Fruit fly (Drosophila melanogaster): ENCODE data around the gene pic.

Gene pic

dm6 chr3R:13051298-13051723 is 734 bp upstream of the pic start, which contains the start of gene CG7966:
Gene CG7966, minus strand, starts transcription at chr3R:13051453.
- TF ChIP-seq chif (GFP tag; optimal IDR thresholded peaks at IDR 0.05) = no peak
- TF ChIP-seq CHES-1-like (GFP tag; optimal IDR thresholded peaks at IDR 0.05) = no peak
- TF ChIP-seq CTCF (GFP tag; optimal IDR thresholded peaks at IDR 0.05) = peak; percentile 1
- TF ChIP-seq H2.0 (GFP tag; IDR thresholded peaks at IDR 0.05) = no peak
- TF ChIP-seq CG6813 (GFP tag; optimal IDR thresholded peaks at IDR 0.05) = peak; percentile 48
- no peak for TF ChIP-seq zf30C (GFP tag; optimal IDR thresholded peaks at IDR 0.05)
- no peak for TF ChIP-seq CG13123 (GFP tag; optimal IDR thresholded peaks at IDR 0.05)
- TF ChIP-seq fd64A (GFP tag; optimal IDR thresholded peaks at IDR 0.05) = peak; percentile 32
- TF ChIP-seq tgo (GFP tag; IDR thresholded peaks at IDR 0.05) = no peak
- TF ChIP-seq caup (GFP tag; optimal IDR thresholded peaks at IDR 0.05; ENCODE audit: severe bottlenecking) = peak; percentile 63
- peak; percentile 9 for TF ChIP-seq CG13287 (GFP tag; IDR thresholded peaks at IDR 0.05; ENCODE audit: partially characterized antibody)
- TF ChIP-seq grn (GFP tag; optimal IDR thresholded peaks at IDR 0.05) = peak; percentile 97
- TF ChIP-seq Dek (tag; optimal IDR thresholded peaks at IDR 0.05) = peak; percentile 46
- TF ChIP-seq B-H1 (GFP tag; IDR thresholded peaks at IDR 0.05) = no peak; the same call in 2 of the 3 replicates
- no peak for TF ChIP-seq CG18619 (GFP tag; optimal IDR thresholded peaks at IDR 0.05)
- TF ChIP-seq vvl (GFP tag; IDR thresholded peaks at IDR 0.05) = peak; percentile 51; the same call in 1 of the 2 replicates
- peak; percentile 83 for TF ChIP-seq Jarid2 (GFP tag; optimal IDR thresholded peaks at IDR 0.05)
- no peak for TF ChIP-seq CG3847 (GFP tag; IDR thresholded peaks at IDR 0.05)
- no peak for TF ChIP-seq CG17186 (GFP tag; optimal IDR thresholded peaks at IDR 0.05)
- peak; percentile 2 for TF ChIP-seq BtbVII (GFP tag; optimal IDR thresholded peaks at IDR 0.05)
- TF ChIP-seq vfl (GFP tag; optimal IDR thresholded peaks at IDR 0.05) = no peak
- TF ChIP-seq Hmr (GFP tag; optimal IDR thresholded peaks at IDR 0.05) = peak; percentile 36
- no peak for TF ChIP-seq maf-S (GFP tag; optimal IDR thresholded peaks at IDR 0.05)
- peak; percentile 44 for TF ChIP-seq kay (GFP tag; optimal IDR thresholded peaks at IDR 0.05)
- no peak for TF ChIP-seq zfh2 (GFP tag; optimal IDR thresholded peaks at IDR 0.05)
- TF ChIP-seq CG14667 (GFP tag; IDR thresholded peaks at IDR 0.05) = no peak
- peak; percentile 59 for TF ChIP-seq lab (GFP tag; optimal IDR thresholded peaks at IDR 0.05)
- peak in 1 of 2 experiments; percentile 47 for TF ChIP-seq Eip74EF (GFP tag; optimal IDR thresholded peaks at IDR 0.05)
- no peak for TF ChIP-seq CG10979 (tag; optimal IDR thresholded peaks at IDR 0.05)
- no peak for TF ChIP-seq slp2 (GFP tag; optimal IDR thresholded peaks at IDR 0.05)
- TF ChIP-seq lbe (GFP tag; optimal IDR thresholded peaks at IDR 0.05) = peak; percentile 52
- peak; percentile 2 for TF ChIP-seq odd (GFP tag; optimal IDR thresholded peaks at IDR 0.05)
- TF ChIP-seq PHDP (tag; optimal IDR thresholded peaks at IDR 0.05) = peak; percentile 31
- peak; percentile 10 for TF ChIP-seq NC2α (GFP tag; optimal IDR thresholded peaks at IDR 0.05)
- peak; percentile 65 to 81 for TF ChIP-seq Trl (optimal IDR thresholded peaks at IDR 0.05)
- no peak for TF ChIP-seq Trl (GFP tag; optimal IDR thresholded peaks at IDR 0.05)
- peak; percentile 19 for TF ChIP-seq CG13296 (GFP tag; optimal IDR thresholded peaks at IDR 0.05)
- TF ChIP-seq Mad (GFP tag; optimal IDR thresholded peaks at IDR 0.05) = no peak
- TF ChIP-seq CG32532 (GFP tag; IDR thresholded peaks at IDR 0.05) = peak; percentile 38; the same call in 1 of the 2 replicates
- peak; percentile 14; the same call in 2 of the 3 replicates for TF ChIP-seq CG34224 (GFP tag; IDR thresholded peaks at IDR 0.05; ENCODE audit: partially characterized antibody)
- peak; percentile 52 for TF ChIP-seq CG7987 (GFP tag; optimal IDR thresholded peaks at IDR 0.05)
- TF ChIP-seq CG12391 (tag; optimal IDR thresholded peaks at IDR 0.05) = no peak
- no peak for TF ChIP-seq danr (GFP tag; IDR thresholded peaks at IDR 0.05)
- peak; percentile 6 for TF ChIP-seq CG9727 (GFP tag; optimal IDR thresholded peaks at IDR 0.05)
- TF ChIP-seq CG13775 (GFP tag; optimal IDR thresholded peaks at IDR 0.05) = no peak
- no peak for TF ChIP-seq NfI (GFP tag; optimal IDR thresholded peaks at IDR 0.05)
- 0 out of 3 replicates have a peak, but pooled peaks have one; percentile 6 for TF ChIP-seq CG17361 (GFP tag; IDR thresholded peaks at IDR 0.05)
- no peak for TF ChIP-seq CG5180 (GFP tag; optimal IDR thresholded peaks at IDR 0.05)
- no peak for TF ChIP-seq CG30431 (GFP tag; optimal IDR thresholded peaks at IDR 0.05)
- TF ChIP-seq CG4820 (GFP tag; optimal IDR thresholded peaks at IDR 0.05) = no peak
- peak; percentile 85 for TF ChIP-seq mirr (GFP tag; optimal IDR thresholded peaks at IDR 0.05)

Measured in whole organism, embryonic.